Worm (Caenorhabditis elegans) whole organism, L1 larva: ENCODE measurements around the gene ifas-3.

Source experiments
- C04F5.9 ChIP-seq: sonication (generic microtip); optimal IDR thresholded peaks from 2 replicates; lab custom pipeline; 2016; ENCODE audit warnings: missing genetic modification characterization, missing compliant biosample characterization
- C16A3.4 ChIP-seq: fragments of 150-350 bp; optimal IDR thresholded peaks from 2 replicates; lab custom pipeline; 2014; ENCODE audit warnings: missing biosample characterization, missing genetic modification characterization
- aha-1 ChIP-seq: fragments of 150-350 bp; optimal IDR thresholded peaks from 2 replicates; lab custom pipeline; 2014; ENCODE audit warnings: missing biosample characterization, missing genetic modification characterization
- alr-1 ChIP-seq: fragments of 200-800 bp; sonication (Bioruptor generic); optimal IDR thresholded peaks from 2 replicates; lab custom pipeline; 2018; ENCODE audit warnings: borderline replicate concordance, mild to moderate bottlenecking, missing genetic modification characterization, missing compliant biosample characterization
- ama-1 ChIP-seq: fragments of 150-350 bp; optimal IDR thresholded peaks from 2 replicates; lab custom pipeline; 2014
- blmp-1 ChIP-seq: fragments of 150-350 bp; optimal IDR thresholded peaks from 2 replicates; lab custom pipeline; 2014; ENCODE audit warnings: missing biosample characterization, missing genetic modification characterization
- ceh-82 ChIP-seq, 3 experiments: fragments of 150-350 bp in 1 of 3; sonication (generic microtip) in 2 of 3; optimal IDR thresholded peaks; 2 replicates each; lab custom pipeline; 2014 to 2017; ENCODE audit warnings: missing biosample characterization in 3 of 3, missing genetic modification characterization in 3 of 3
- ceh-88 ChIP-seq: fragments of 200-800 bp; sonication (Bioruptor generic); IDR thresholded peaks from 2 replicates; pipeline ENCODE4 v1.3.6; 2022; ENCODE audit warnings: missing genetic modification characterization, missing compliant biosample characterization
- ceh-90 ChIP-seq: sonication (generic microtip); optimal IDR thresholded peaks from 2 replicates; lab custom pipeline; 2016; ENCODE audit warnings: missing genetic modification characterization, missing compliant biosample characterization
- ces-1 ChIP-seq: fragments of 150-350 bp; optimal IDR thresholded peaks from 2 replicates; lab custom pipeline; 2014; ENCODE audit warnings: missing biosample characterization, missing genetic modification reagents, missing genetic modification characterization
- dpl-1 ChIP-seq, 3 experiments: fragments of 150-350 bp in 2 of 3; sonication (generic microtip) in 1 of 3; optimal IDR thresholded peaks; 2 replicates each; lab custom pipeline; 2014 to 2017; ENCODE audit warnings: missing biosample characterization in 3 of 3, missing genetic modification characterization in 3 of 3, missing genetic modification reagents in 3 of 3
- dsc-1 ChIP-seq: sonication (generic microtip); optimal IDR thresholded peaks from 2 replicates; lab custom pipeline; 2016; ENCODE audit warnings: mild to moderate bottlenecking, missing genetic modification characterization, missing compliant biosample characterization
- efl-1 ChIP-seq, 4 experiments: fragments of 150-350 bp; optimal IDR thresholded peaks in 3 of 4; peaks in 1 of 4; 1 replicate in 1 of 4; 2 replicates in 3 of 4; lab custom pipeline; 2014; ENCODE audit warnings: missing biosample characterization in 2 of 4, missing genetic modification characterization in 2 of 4, missing genetic modification reagents in 2 of 4
- efl-3 ChIP-seq: fragments of 200-800 bp; sonication (Bioruptor generic); optimal IDR thresholded peaks from 2 replicates; lab custom pipeline; 2018; ENCODE audit warnings: mild to moderate bottlenecking, missing genetic modification characterization, missing compliant biosample characterization
- elt-2 ChIP-seq: sonication (generic microtip); optimal IDR thresholded peaks from 2 replicates; lab custom pipeline; 2016; ENCODE audit warnings: missing genetic modification characterization, mild to moderate bottlenecking, inconsistent platforms, missing compliant biosample characterization, missing genetic modification reagents
- elt-3 ChIP-seq, 6 experiments: fragments of 150-350 bp in 1 of 6; sonication (generic microtip); optimal IDR thresholded peaks; 2 replicates each; lab custom pipeline; 2017 to 2018; ENCODE audit warnings: missing biosample characterization in 6 of 6, missing genetic modification characterization in 6 of 6, inconsistent platforms in 1 of 6
- ets-5 ChIP-seq: fragments of 200-800 bp; sonication (Bioruptor generic); IDR thresholded peaks from 2 replicates; pipeline ENCODE4 v1.3.6; 2022; ENCODE audit warnings: missing genetic modification characterization, missing compliant biosample characterization
- fkh-10 ChIP-seq: sonication (generic microtip); optimal IDR thresholded peaks from 2 replicates; lab custom pipeline; 2017; ENCODE audit warnings: missing biosample characterization, missing genetic modification reagents, missing genetic modification characterization
- fkh-8 ChIP-seq: sonication (generic microtip); optimal IDR thresholded peaks from 2 replicates; lab custom pipeline; 2016; ENCODE audit warnings: mild to moderate bottlenecking, missing genetic modification characterization, missing compliant biosample characterization
- hlh-17 ChIP-seq: fragments of 200-800 bp; sonication (Bioruptor generic); optimal IDR thresholded peaks from 2 replicates; lab custom pipeline; 2018; ENCODE audit warnings: missing genetic modification characterization, mild to moderate bottlenecking, missing compliant biosample characterization, moderate library complexity, borderline replicate concordance
- irx-1 ChIP-seq: sonication (generic microtip); optimal IDR thresholded peaks from 2 replicates; lab custom pipeline; 2016; ENCODE audit warnings: missing genetic modification characterization, missing compliant biosample characterization
- isw-1 ChIP-seq: fragments of 200-800 bp; sonication (Bioruptor generic); IDR thresholded peaks from 2 replicates; pipeline ENCODE4 v1.3.6; 2022; ENCODE audit warnings: missing genetic modification characterization, missing compliant biosample characterization
- jun-1 ChIP-seq: fragments of 150-350 bp; optimal IDR thresholded peaks from 2 replicates; lab custom pipeline; 2014; ENCODE audit warnings: missing biosample characterization, missing genetic modification reagents, missing genetic modification characterization
- lin-35 ChIP-seq, 2 experiments: fragments of 150-350 bp; optimal IDR thresholded peaks; 2 replicates each; lab custom pipeline; 2014; ENCODE audit warnings: missing biosample characterization in 2 of 2, missing genetic modification characterization in 2 of 2, missing genetic modification reagents in 2 of 2
- lin-39 ChIP-seq: fragments of 150-350 bp; optimal IDR thresholded peaks from 2 replicates; lab custom pipeline; 2014; ENCODE audit warnings: missing biosample characterization, missing genetic modification reagents, missing genetic modification characterization
- lir-3 ChIP-seq: sonication (generic microtip); optimal IDR thresholded peaks from 2 replicates; lab custom pipeline; 2016; ENCODE audit warnings: mild to moderate bottlenecking, missing genetic modification characterization, moderate library complexity, missing compliant biosample characterization; ENCODE audit not compliant: poor library complexity
- lsy-2 ChIP-seq, 2 experiments: fragments of 150-350 bp; optimal IDR thresholded peaks; 2 replicates each; lab custom pipeline; 2014; ENCODE audit warnings: missing biosample characterization in 2 of 2, missing genetic modification characterization in 2 of 2
- mab-9 ChIP-seq: fragments of 200-800 bp; sonication (Bioruptor generic); IDR thresholded peaks from 2 replicates; pipeline ENCODE4 v1.3.6; 2022; ENCODE audit warnings: missing genetic modification reagents, missing genetic modification characterization, missing compliant biosample characterization
- mdl-1 ChIP-seq, 2 experiments: fragments of 150-350 bp; optimal IDR thresholded peaks; 2 replicates each; lab custom pipeline; 2014 to 2017; ENCODE audit warnings: missing biosample characterization in 2 of 2, missing genetic modification characterization in 2 of 2, inconsistent platforms in 1 of 2
- mef-2 ChIP-seq: fragments of 150-350 bp; optimal IDR thresholded peaks from 2 replicates; lab custom pipeline; 2014; ENCODE audit warnings: missing biosample characterization, missing genetic modification characterization
- mep-1 ChIP-seq: fragments of 150-350 bp; optimal IDR thresholded peaks from 2 replicates; lab custom pipeline; 2014; ENCODE audit warnings: missing biosample characterization, missing genetic modification characterization
- nhr-19 ChIP-seq: fragments of 200-800 bp; sonication (Bioruptor generic); conservative IDR thresholded peaks from 2 replicates; pipeline ENCODE4 v1.3.6; 2022; ENCODE audit warnings: missing genetic modification characterization, missing compliant biosample characterization
- nhr-20 ChIP-seq: sonication (generic microtip); optimal IDR thresholded peaks from 2 replicates; lab custom pipeline; 2016; ENCODE audit warnings: mild to moderate bottlenecking, missing genetic modification characterization, missing compliant biosample characterization
- nhr-28 ChIP-seq: fragments of 150-350 bp; optimal IDR thresholded peaks from 2 replicates; lab custom pipeline; 2014; ENCODE audit warnings: missing biosample characterization, missing genetic modification characterization
- nhr-47 ChIP-seq: sonication (generic microtip); optimal IDR thresholded peaks from 2 replicates; lab custom pipeline; 2016; ENCODE audit warnings: mild to moderate bottlenecking, missing genetic modification characterization, moderate library complexity, missing compliant biosample characterization
- nhr-77 ChIP-seq: fragments of 150-350 bp; optimal IDR thresholded peaks from 2 replicates; lab custom pipeline; 2014; ENCODE audit warnings: missing biosample characterization, missing genetic modification characterization
- nhr-85 ChIP-seq: sonication (generic microtip); peaks from one replicate; lab custom pipeline; 2016; ENCODE audit warnings: missing genetic modification characterization, inconsistent platforms, missing compliant biosample characterization
- nhr-90 ChIP-seq: sonication (generic microtip); optimal IDR thresholded peaks from 2 replicates; lab custom pipeline; 2016; ENCODE audit warnings: mild to moderate bottlenecking, missing genetic modification characterization, missing compliant biosample characterization; ENCODE audit not compliant: poor library complexity
- pag-3 ChIP-seq: sonication (generic microtip); optimal IDR thresholded peaks from 2 replicates; lab custom pipeline; 2017; ENCODE audit warnings: missing genetic modification characterization, mild to moderate bottlenecking, missing compliant biosample characterization, antibody characterized with exemption, borderline replicate concordance; ENCODE audit not compliant: insufficient read depth
- pqm-1 ChIP-seq: sonication (generic microtip); optimal IDR thresholded peaks from 3 replicates; lab custom pipeline; 2017; ENCODE audit warnings: missing biosample characterization, missing genetic modification characterization
- rnt-1 ChIP-seq: sonication (generic microtip); optimal IDR thresholded peaks from 2 replicates; lab custom pipeline; 2016; ENCODE audit warnings: mild to moderate bottlenecking, missing genetic modification characterization, moderate library complexity, missing compliant biosample characterization
- skn-1 ChIP-seq: fragments of 150-350 bp; optimal IDR thresholded peaks from 2 replicates; lab custom pipeline; 2014; ENCODE audit warnings: missing biosample characterization, missing genetic modification characterization
- snpc-4 ChIP-seq: fragments of 150-350 bp; optimal IDR thresholded peaks from 2 replicates; lab custom pipeline; 2014; ENCODE audit warnings: missing biosample characterization, missing genetic modification characterization
- snu-23 ChIP-seq: sonication (generic microtip); optimal IDR thresholded peaks from 2 replicates; lab custom pipeline; 2016; ENCODE audit warnings: missing genetic modification characterization, missing compliant biosample characterization
- sox-4 ChIP-seq: sonication (generic microtip); optimal IDR thresholded peaks from 2 replicates; lab custom pipeline; 2016; ENCODE audit warnings: missing genetic modification characterization, missing compliant biosample characterization
- tlp-1 ChIP-seq: fragments of 150-350 bp; optimal IDR thresholded peaks from 2 replicates; lab custom pipeline; 2014; ENCODE audit warnings: missing biosample characterization, missing genetic modification characterization
- unc-130 ChIP-seq: fragments of 150-350 bp; optimal IDR thresholded peaks from 2 replicates; lab custom pipeline; 2017; ENCODE audit warnings: missing biosample characterization, missing genetic modification characterization, inconsistent platforms
- unc-30 ChIP-seq: sonication (generic microtip); optimal IDR thresholded peaks from 2 replicates; lab custom pipeline; 2017; ENCODE audit warnings: missing biosample characterization, missing genetic modification characterization
- unc-98 ChIP-seq: fragments of 200-800 bp; sonication (Bioruptor generic); IDR thresholded peaks from 2 replicates; pipeline ENCODE4 v1.3.6; 2022; ENCODE audit warnings: missing genetic modification characterization, missing compliant biosample characterization
- vab-15 ChIP-seq: sonication (generic microtip); optimal IDR thresholded peaks from 2 replicates; lab custom pipeline; 2017; ENCODE audit warnings: missing genotype, mild to moderate bottlenecking, missing genetic modification characterization, missing compliant biosample characterization

ifas-3 gene

DNA sequence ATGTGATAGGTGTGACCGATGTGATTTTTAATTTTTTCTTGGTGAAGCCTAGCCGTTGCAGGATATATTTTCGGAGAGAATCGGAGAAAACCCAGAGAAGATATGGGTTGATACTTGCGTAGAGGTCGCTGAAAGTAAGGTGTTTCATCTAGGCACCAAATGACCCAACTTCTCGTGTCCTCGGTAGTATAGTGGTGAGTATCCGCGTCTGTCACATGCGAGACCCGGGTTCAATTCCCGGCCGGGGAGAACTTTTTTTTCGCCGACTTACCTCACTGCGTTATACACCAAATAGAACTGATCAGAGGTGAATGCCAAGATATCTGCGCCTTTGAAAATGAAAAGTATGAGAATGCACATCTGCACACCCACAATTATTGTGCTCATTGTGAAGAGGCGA lies 18.9 kb downstream of the ifas-3 start (continued):
- TF ChIP-seq fkh-10 (GFP tag; lab: Kevin White, UChicago), result no peak
- TF ChIP-seq unc-130 (tag; lab: Kevin White, UChicago), result peak; percentile 40
- no peak for TF ChIP-seq isw-1 (GFP tag; lab: Robert Waterston, UW)
- no peak for TF ChIP-seq ama-1 (lab: Kevin White, UChicago)
- TF ChIP-seq ets-5 (GFP tag; lab: Robert Waterston, UW), result no peak
- TF ChIP-seq vab-15 (tag; lab: Kevin White, UChicago), result no peak
- peak in 1 of 2 experiments; percentile 32 for TF ChIP-seq efl-1 (optimal IDR thresholded peaks at IDR 0.05; lab: Kevin White, UChicago)
- TF ChIP-seq efl-1 (GFP tag; optimal IDR thresholded peaks at IDR 0.05 in 1 of 2; lab: Kevin White, UChicago), result peak; percentile 16 to 52
- peak; percentile 7 for TF ChIP-seq skn-1 (tag; lab: Kevin White, UChicago)
- TF ChIP-seq lir-3 (tag; lab: Kevin White, UChicago), result peak; percentile 22
- no peak for TF ChIP-seq nhr-28 (tag; lab: Kevin White, UChicago)
- TF ChIP-seq mep-1 (tag; lab: Kevin White, UChicago), result peak; percentile 22
- no peak for TF ChIP-seq aha-1 (tag; lab: Kevin White, UChicago)
- TF ChIP-seq dpl-1 (GFP tag; optimal IDR thresholded peaks at IDR 0.05; lab: Kevin White, UChicago), result peak in 1 of 3 experiments; percentile 15
- peak; percentile 60 for TF ChIP-seq nhr-85 (tag; lab: Kevin White, UChicago)
- TF ChIP-seq, all 84 proteins: peak for 24

DNA sequence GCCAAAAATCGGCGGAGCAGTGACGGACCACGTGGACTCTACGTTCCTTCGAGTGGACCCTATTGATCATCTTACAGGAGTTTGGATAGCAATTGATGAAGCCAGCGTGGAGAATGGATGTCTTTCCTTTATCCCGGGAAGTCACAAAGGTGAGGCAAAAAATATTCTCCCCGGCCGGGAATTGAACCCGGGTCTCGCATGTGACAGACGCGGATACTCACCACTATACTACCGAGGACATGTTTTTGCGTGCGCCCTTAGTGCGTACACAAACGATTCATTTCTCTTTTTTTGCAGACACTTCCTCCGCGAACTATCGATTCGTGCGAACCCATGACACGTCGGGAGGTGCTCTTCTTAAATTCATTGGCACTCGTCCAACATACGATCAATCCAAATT lies 19.5 kb downstream of the ifas-3 start:
- peak; percentile 19 for TF ChIP-seq nhr-47 (tag; lab: Kevin White, UChicago)
- no peak for TF ChIP-seq lin-39
- TF ChIP-seq C04F5.9 (tag; lab: Kevin White, UChicago), result no peak
- peak in 1 of 2 experiments; percentile 39 for TF ChIP-seq efl-1 (optimal IDR thresholded peaks at IDR 0.05; lab: Kevin White, UChicago)
- TF ChIP-seq efl-1 (GFP tag; optimal IDR thresholded peaks at IDR 0.05 in 1 of 2; lab: Kevin White, UChicago), result peak in 1 of 2 experiments; percentile 88
- peak in 2 of 3 experiments; percentile 22 to 46 for TF ChIP-seq ceh-82 (tag; optimal IDR thresholded peaks at IDR 0.05; lab: Kevin White, UChicago)
- peak; percentile 12 for TF ChIP-seq elt-2 (tag; lab: Kevin White, UChicago)
- TF ChIP-seq mdl-1 (tag; optimal IDR thresholded peaks at IDR 0.05; lab: Kevin White, UChicago), result peak in 1 of 2 experiments; percentile 37
- peak in 1 of 6 experiments; percentile 3 for TF ChIP-seq elt-3 (tag; optimal IDR thresholded peaks at IDR 0.05; lab: Kevin White, UChicago)
- peak; percentile 51 for TF ChIP-seq nhr-19
- TF ChIP-seq mab-9 (GFP tag; lab: Robert Waterston, UW), result no peak
- no peak for TF ChIP-seq jun-1 (tag; lab: Kevin White, UChicago)
- no peak for TF ChIP-seq ces-1 (GFP tag; lab: Kevin White, UChicago)
- TF ChIP-seq efl-3, result no peak
- no peak for TF ChIP-seq unc-130 (tag; lab: Kevin White, UChicago)
- TF ChIP-seq rnt-1 (tag; lab: Kevin White, UChicago), result peak; percentile 54
- TF ChIP-seq lsy-2 (tag; optimal IDR thresholded peaks at IDR 0.05; lab: Kevin White, UChicago), result peak in 1 of 2 experiments; percentile 36
- peak; percentile 17 for TF ChIP-seq nhr-90 (tag; lab: Kevin White, UChicago)
- no peak for TF ChIP-seq ceh-90 (tag; lab: Kevin White, UChicago)
- TF ChIP-seq lin-35 (GFP tag; optimal IDR thresholded peaks at IDR 0.05; lab: Kevin White, UChicago), result peak; percentile 25 to 55
- peak; percentile 5 for TF ChIP-seq nhr-20 (tag; lab: Kevin White, UChicago)
- no peak for TF ChIP-seq unc-98 (GFP tag; lab: Robert Waterston, UW)
- TF ChIP-seq ama-1 (lab: Kevin White, UChicago), result no peak
- no peak for TF ChIP-seq sox-4 (tag; lab: Kevin White, UChicago)
- no peak for TF ChIP-seq unc-30
- no peak for TF ChIP-seq fkh-8 (tag; lab: Kevin White, UChicago)
- TF ChIP-seq pag-3 (tag; lab: Kevin White, UChicago), result no peak
- TF ChIP-seq snu-23, result peak; percentile 45
- no peak for TF ChIP-seq dsc-1 (tag; lab: Kevin White, UChicago)
- no peak for TF ChIP-seq tlp-1 (tag; lab: Kevin White, UChicago)
- TF ChIP-seq snpc-4 (tag; lab: Kevin White, UChicago), result no peak
- TF ChIP-seq irx-1 (tag; lab: Kevin White, UChicago), result no peak
- no peak for TF ChIP-seq mef-2 (tag; lab: Kevin White, UChicago)
- no peak for TF ChIP-seq pqm-1 (tag; lab: Kevin White, UChicago)
- no peak for TF ChIP-seq hlh-17 (GFP tag; lab: Kevin White, UChicago)
- TF ChIP-seq blmp-1 (tag; lab: Kevin White, UChicago), result no peak
- TF ChIP-seq C16A3.4, result peak; percentile 33
- no peak for TF ChIP-seq ceh-88 (GFP tag; lab: Robert Waterston, UW)
- TF ChIP-seq fkh-10 (GFP tag; lab: Kevin White, UChicago), result no peak
- no peak for TF ChIP-seq alr-1 (tag; lab: Kevin White, UChicago)
- TF ChIP-seq nhr-77 (tag; lab: Kevin White, UChicago), result peak; percentile 17
